Worm (Caenorhabditis elegans): ENCODE data around the gene srh-92.

The srh-92 gene

ce11 chrV:7411695-7412094 is 49.1 kb downstream of the srh-92 start, which contains the start of gene str-41:
str-41 (plus strand) TSS chrV:7411995.
- TF ChIP-seq ztf-1 (GFP tag; conservative IDR thresholded peaks at IDR 0.05) (no peak), mbf-1 (tag; optimal IDR thresholded peaks at IDR 0.05) (no peak), R02D3.7 (tag; optimal IDR thresholded peaks at IDR 0.05) (no peak), nhr-237 (tag; optimal IDR thresholded peaks at IDR 0.05) (no peak), alr-1 (tag; optimal IDR thresholded peaks at IDR 0.05) (no peak), dmd-4 (tag; optimal IDR thresholded peaks at IDR 0.05) (no peak), Y55F3AM.14 (GFP tag; optimal IDR thresholded peaks at IDR 0.05) (no peak), nhr-12 (tag; optimal IDR thresholded peaks at IDR 0.05) (no peak), snpc-4 (tag; optimal IDR thresholded peaks at IDR 0.05) (no peak), crh-2 (tag; optimal IDR thresholded peaks at IDR 0.05) (no peak), nhr-129 (tag; optimal IDR thresholded peaks at IDR 0.05) (no peak), elt-3 (tag; optimal IDR thresholded peaks at IDR 0.05) (no peak), unc-62 (GFP tag; optimal IDR thresholded peaks at IDR 0.05) (no peak), nhr-21 (tag; optimal IDR thresholded peaks at IDR 0.05) (no peak), mdl-1 (tag; optimal IDR thresholded peaks at IDR 0.05) (no peak), peb-1 (tag; optimal IDR thresholded peaks at IDR 0.05) (no peak), unc-55 (GFP tag; optimal IDR thresholded peaks at IDR 0.05) (no peak), nhr-11 (tag; optimal IDR thresholded peaks at IDR 0.05) (no peak), nhr-25 (tag; optimal IDR thresholded peaks at IDR 0.05) (no peak), ztf-11 (tag; optimal IDR thresholded peaks at IDR 0.05) (no peak)

All from whole organism, L2 larva.